Worm (Caenorhabditis elegans) whole organism, young adult: ENCODE data around the gene pgp-7.

Experiments
- B0261.1 ChIP-seq: sonication (generic microtip); optimal IDR thresholded peaks from 2 replicates; lab custom pipeline; 2016; ENCODE audit warnings: mild to moderate bottlenecking, missing genetic modification characterization, moderate library complexity, missing compliant biosample characterization
- B0336.3 ChIP-seq: fragments of 200-800 bp; sonication (Bioruptor generic); IDR thresholded peaks from 2 replicates; pipeline ENCODE4 v1.3.6; 2022; ENCODE audit warnings: missing genetic modification characterization, missing compliant biosample characterization
- F57C9.4 ChIP-seq: sonication (generic microtip); optimal IDR thresholded peaks from 2 replicates; lab custom pipeline; 2017; ENCODE audit warnings: mild to moderate bottlenecking, missing genetic modification characterization, missing compliant biosample characterization
- ZK185.1 ChIP-seq: sonication (generic microtip); optimal IDR thresholded peaks from 2 replicates; lab custom pipeline; 2016; ENCODE audit warnings: mild to moderate bottlenecking, missing genetic modification characterization, missing compliant biosample characterization; ENCODE audit not compliant: poor library complexity, severe bottlenecking
- ama-1 ChIP-seq, 3 experiments: fragments of 150-350 bp in 1 of 3; sonication (generic microtip) in 2 of 3; optimal IDR thresholded peaks; 2 replicates each; lab custom pipeline; 2014 to 2018; ENCODE audit warnings: missing biosample characterization in 2 of 3, missing genetic modification characterization in 2 of 3, missing genetic modification reagents in 2 of 3
- attf-6 ChIP-seq: fragments of 200-800 bp; sonication (Bioruptor generic); IDR thresholded peaks from 2 replicates; pipeline ENCODE4 v1.3.6; 2022; ENCODE audit warnings: missing genetic modification reagents, missing genetic modification characterization, missing compliant biosample characterization
- let-607 ChIP-seq, 2 experiments: fragments of 200-800 bp in 1 of 2; sonication (Bioruptor generic) in 1 of 2; sonication (generic microtip) in 1 of 2; optimal IDR thresholded peaks; 2 replicates each; lab custom pipeline; 2016 to 2018; ENCODE audit warnings: mild to moderate bottlenecking in 2 of 2, missing compliant biosample characterization in 2 of 2, missing genetic modification characterization in 2 of 2, moderate library complexity in 2 of 2, missing genotype in 1 of 2
- mxl-1 ChIP-seq: sonication (generic microtip); optimal IDR thresholded peaks from 2 replicates; lab custom pipeline; 2016; ENCODE audit warnings: missing genetic modification characterization, missing compliant biosample characterization
- sea-2 ChIP-seq: fragments of 200-800 bp; sonication (Bioruptor generic); IDR thresholded peaks from 2 replicates; pipeline ENCODE4 v1.3.6; 2022; ENCODE audit warnings: missing genetic modification characterization, missing compliant biosample characterization
- snpc-3.4 ChIP-seq: sonication (generic microtip); optimal IDR thresholded peaks from 2 replicates; lab custom pipeline; 2017; ENCODE audit warnings: missing genetic modification characterization, mild to moderate bottlenecking, missing compliant biosample characterization, antibody characterized with exemption, moderate library complexity, missing genotype, missing genetic modification reagents
- unc-130 ChIP-seq: sonication (generic microtip); optimal IDR thresholded peaks from 2 replicates; lab custom pipeline; 2016; ENCODE audit warnings: missing genetic modification reagents, missing genetic modification characterization, missing compliant biosample characterization
- ztf-22 ChIP-seq: fragments of 200-800 bp; sonication (Bioruptor generic); optimal IDR thresholded peaks from 2 replicates; lab custom pipeline; 2018; ENCODE audit warnings: mild to moderate bottlenecking, missing genetic modification characterization, moderate library complexity, missing compliant biosample characterization
- ztf-25 ChIP-seq: fragments of 200-800 bp; sonication (Bioruptor generic); IDR thresholded peaks from 2 replicates; pipeline ENCODE4 v1.3.6; 2022; ENCODE audit warnings: missing genetic modification reagents, missing genetic modification characterization, missing compliant biosample characterization
- ztf-6 ChIP-seq: fragments of 200-800 bp; sonication (Bioruptor generic); IDR thresholded peaks from 2 replicates; pipeline ENCODE4 v1.3.6; 2022; ENCODE audit warnings: missing genetic modification reagents, missing genetic modification characterization, missing compliant biosample characterization

DNA sequence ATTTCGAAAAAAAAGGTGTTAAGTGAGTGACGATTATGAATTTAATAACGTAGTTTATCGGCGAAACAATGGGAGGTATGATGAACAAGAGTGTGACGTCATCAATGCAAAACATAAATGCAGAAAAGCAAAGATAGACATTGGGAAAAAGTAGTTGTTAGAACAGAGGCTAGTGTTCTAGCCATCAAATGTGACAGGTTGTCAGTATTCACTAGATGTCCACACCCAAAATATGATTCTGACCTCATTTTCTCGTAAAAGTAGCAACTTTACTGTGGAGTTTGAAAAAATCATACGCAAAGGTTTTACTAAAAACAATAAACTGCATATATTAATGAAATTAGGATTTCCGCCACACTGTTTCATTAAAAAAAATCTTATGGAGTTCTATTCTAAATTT lies 18.8 kb downstream of the pgp-7 start:
- no peak for TF ChIP-seq ztf-6 (GFP tag; lab: Robert Waterston, UW)
- no peak for TF ChIP-seq F57C9.4 (tag; lab: Kevin White, UChicago)
- no peak for TF ChIP-seq ZK185.1 (tag; lab: Kevin White, UChicago)
- no peak for TF ChIP-seq snpc-3.4 (tag; lab: Kevin White, UChicago)
- no peak for TF ChIP-seq let-607 (tag; optimal IDR thresholded peaks at IDR 0.05; lab: Kevin White, UChicago)
- TF ChIP-seq ztf-22 = no peak
- no peak for TF ChIP-seq B0261.1 (tag; lab: Kevin White, UChicago)
- TF ChIP-seq B0336.3 (GFP tag; lab: Robert Waterston, UW) = no peak
- no peak for TF ChIP-seq mxl-1 (tag; lab: Kevin White, UChicago)
- no peak for TF ChIP-seq attf-6 (GFP tag; lab: Robert Waterston, UW)
- TF ChIP-seq unc-130 (GFP tag; lab: Kevin White, UChicago) = no peak
- no peak for TF ChIP-seq sea-2 (GFP tag; lab: Robert Waterston, UW)
- TF ChIP-seq ama-1 (optimal IDR thresholded peaks at IDR 0.05; lab: Kevin White, UChicago) = no peak
- TF ChIP-seq ama-1 (GFP tag; optimal IDR thresholded peaks at IDR 0.05; lab: Kevin White, UChicago) = no peak
- TF ChIP-seq ztf-25 (GFP tag; lab: Robert Waterston, UW) = no peak
